Worm (Caenorhabditis elegans): ENCODE results near the gene pept-1.
A peak's percentile ranks its signal among the peaks of the same experiment; 100 is the strongest.

Gene pept-1

DNA sequence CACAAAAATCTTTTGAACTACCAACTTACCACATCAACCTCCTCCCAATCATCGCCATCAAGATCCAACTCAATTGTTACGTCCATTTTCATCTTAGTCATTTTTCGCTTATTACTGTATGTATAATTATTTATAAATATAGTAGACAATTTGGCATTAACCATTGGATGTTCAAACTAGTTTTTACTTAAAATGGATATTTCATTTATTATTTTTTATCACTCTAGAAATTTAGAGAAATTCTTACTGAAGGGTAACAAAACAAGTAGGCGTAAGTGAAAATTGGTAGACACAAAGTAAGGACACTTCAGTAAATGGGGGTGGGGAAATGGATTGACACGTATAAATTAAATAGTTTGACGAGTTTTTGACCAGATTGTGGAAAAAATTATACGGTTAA, 43.1 kb downstream of the pept-1 start, which contains the start of gene actl-1:
TSS of gene actl-1 (minus strand) at position 101 of the 400 bp plus-strand sequence.
- TF ChIP-seq nhr-21 (tag; optimal IDR thresholded peaks at IDR 0.05) (no peak), ztf-1 (GFP tag; conservative IDR thresholded peaks at IDR 0.05) (no peak), gmeb-1 (tag; optimal IDR thresholded peaks at IDR 0.05) (no peak), nhr-77 (tag; optimal IDR thresholded peaks at IDR 0.05) (no peak), unc-62 (GFP tag; optimal IDR thresholded peaks at IDR 0.05) (no peak), unc-39 (tag; optimal IDR thresholded peaks at IDR 0.05) (no peak), peb-1 (tag; optimal IDR thresholded peaks at IDR 0.05) (no peak), zag-1 (tag; optimal IDR thresholded peaks at IDR 0.05) (no peak), lin-11 (tag; optimal IDR thresholded peaks at IDR 0.05) (no peak), egl-27 (tag; optimal IDR thresholded peaks at IDR 0.05) (no peak), mab-5 (tag; optimal IDR thresholded peaks at IDR 0.05) (no peak), nhr-129 (tag; optimal IDR thresholded peaks at IDR 0.05) (no peak), sem-4 (tag; optimal IDR thresholded peaks at IDR 0.05) (no peak), R02D3.7 (tag; optimal IDR thresholded peaks at IDR 0.05) (no peak), lin-39 (tag; optimal IDR thresholded peaks at IDR 0.05) (no peak), ztf-11 (tag; optimal IDR thresholded peaks at IDR 0.05) (no peak), nhr-23 (tag; optimal IDR thresholded peaks at IDR 0.05) (no peak), ztf-4 (tag; optimal IDR thresholded peaks at IDR 0.05) (no peak)

DNA sequence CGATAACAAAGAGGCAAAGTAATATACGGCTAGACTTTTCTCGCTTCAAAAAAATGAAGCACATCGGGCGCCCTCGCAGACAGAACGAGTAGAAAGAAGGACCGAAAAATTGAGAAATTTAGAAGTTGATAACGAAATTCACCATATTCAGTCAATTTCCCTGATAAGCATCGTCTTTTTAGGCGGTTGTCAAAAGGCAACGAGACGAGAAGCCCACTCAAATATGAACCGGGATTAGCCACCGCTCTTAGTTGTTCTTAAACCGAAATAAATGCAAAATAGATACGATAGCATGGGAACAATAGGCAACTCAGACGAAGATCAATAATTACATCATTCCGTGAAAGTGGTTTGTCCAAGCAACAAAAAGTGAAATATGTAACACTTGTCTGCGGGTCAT, 46.5 kb downstream of the pept-1 start:
- TF ChIP-seq fos-1 (tag; optimal IDR thresholded peaks at IDR 0.05) (peak; percentile 20), snpc-4 (tag; optimal IDR thresholded peaks at IDR 0.05) (no peak)

DNA sequence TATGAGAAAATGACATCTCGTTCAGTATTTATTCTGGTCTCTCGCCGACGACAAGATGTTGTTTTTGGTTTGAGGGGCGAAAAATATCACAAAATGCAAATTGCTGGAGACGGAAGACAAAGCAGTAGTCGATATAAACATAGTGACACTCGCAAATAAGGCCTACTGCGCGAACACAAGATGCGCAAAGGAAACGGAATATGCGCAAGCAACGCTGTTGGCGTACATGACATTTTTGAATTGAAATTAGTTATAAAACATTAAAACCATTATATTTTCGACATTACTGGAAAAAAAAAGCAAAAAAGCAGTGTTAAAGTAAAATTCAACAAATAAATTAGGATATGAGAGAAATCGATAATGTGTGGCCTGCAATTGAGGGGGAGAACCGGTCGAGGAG, 48.3 kb downstream of the pept-1 start, which contains the start of gene cdf-1:
TSS of gene cdf-1 (minus strand) at position 136 of the 400 bp plus-strand sequence.
- TF ChIP-seq nhr-129 (tag; optimal IDR thresholded peaks at IDR 0.05) (peak; percentile 51), zag-1 (tag; optimal IDR thresholded peaks at IDR 0.05) (no peak), R02D3.7 (tag; optimal IDR thresholded peaks at IDR 0.05) (no peak), skn-1 (tag; optimal IDR thresholded peaks at IDR 0.05) (no peak), blmp-1 (tag; optimal IDR thresholded peaks at IDR 0.05; ENCODE audit: insufficient read depth) (no peak), lin-13 (GFP tag; optimal IDR thresholded peaks at IDR 0.05) (peak; percentile 27), C34F6.9 (tag; optimal IDR thresholded peaks at IDR 0.05) (no peak), unc-55 (GFP tag; optimal IDR thresholded peaks at IDR 0.05) (peak; percentile 41), Y55F3AM.14 (GFP tag; optimal IDR thresholded peaks at IDR 0.05) (no peak), elt-1 (tag; optimal IDR thresholded peaks at IDR 0.05) (no peak), nhr-6 (tag; optimal IDR thresholded peaks at IDR 0.05) (peak; percentile 5), lsy-2 (tag; optimal IDR thresholded peaks at IDR 0.05) (peak in 1 of 2 experiments; percentile 33), peb-1 (tag; optimal IDR thresholded peaks at IDR 0.05) (no peak), lin-39 (tag; optimal IDR thresholded peaks at IDR 0.05) (no peak)

DNA sequence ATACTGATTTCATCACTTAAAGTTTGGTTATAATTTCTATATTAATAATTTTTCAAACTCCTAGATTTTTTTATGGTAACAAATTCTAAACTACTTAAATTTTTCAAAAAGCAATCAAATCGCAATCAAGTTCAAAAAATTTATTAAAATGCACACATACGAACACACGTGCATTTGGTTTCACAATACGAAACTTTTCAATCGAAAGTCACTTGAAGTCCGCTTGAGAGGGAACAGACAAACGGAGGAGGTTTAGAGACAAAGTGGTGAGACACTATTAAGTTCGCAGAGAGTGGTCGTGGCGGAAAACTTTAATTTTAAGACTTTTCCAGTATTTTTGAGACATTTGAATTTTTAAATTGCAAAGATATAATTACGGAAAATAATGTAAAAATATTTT, 49.0 kb downstream of the pept-1 start, which contains the start of gene glr-8:
TSS of gene glr-8 (plus strand) at position 319 of the 400 bp plus-strand sequence.
- TF ChIP-seq sma-9 (GFP tag; optimal IDR thresholded peaks at IDR 0.05) (no peak), sma-9 (tag; optimal IDR thresholded peaks at IDR 0.05) (no peak)

DNA sequence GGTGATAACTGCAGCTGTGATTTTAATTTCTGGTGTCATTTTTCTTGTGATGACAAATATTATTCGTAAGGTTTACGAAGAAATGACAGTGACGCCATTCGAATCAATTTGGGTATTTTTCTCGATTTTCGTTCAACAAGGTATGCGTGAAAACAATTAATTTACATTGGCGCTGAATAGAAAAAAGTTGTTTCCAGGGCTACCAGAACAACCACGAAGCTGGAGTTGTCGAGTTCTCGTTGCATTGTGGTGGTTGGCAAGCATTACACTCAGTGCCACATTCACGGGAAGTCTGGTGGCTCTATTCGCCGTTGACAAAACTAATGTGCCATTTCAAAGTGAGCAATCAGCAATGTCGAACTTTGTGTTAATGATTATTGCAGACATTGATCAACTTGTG, 51.1 kb downstream of the pept-1 start:
- TF ChIP-seq mab-5 (tag; optimal IDR thresholded peaks at IDR 0.05) (no peak), nhr-21 (tag; optimal IDR thresholded peaks at IDR 0.05) (no peak), nhr-237 (tag; optimal IDR thresholded peaks at IDR 0.05) (no peak), F13H6.1 (tag; optimal IDR thresholded peaks at IDR 0.05) (no peak), sma-9 (GFP tag; optimal IDR thresholded peaks at IDR 0.05) (no peak), sma-9 (tag; optimal IDR thresholded peaks at IDR 0.05) (no peak), ZK546.5 (tag; optimal IDR thresholded peaks at IDR 0.05) (no peak), nhr-23 (tag; optimal IDR thresholded peaks at IDR 0.05) (no peak), ztf-1 (GFP tag; conservative IDR thresholded peaks at IDR 0.05) (no peak), nhr-10 (tag; optimal IDR thresholded peaks at IDR 0.05) (no peak), egl-27 (tag; optimal IDR thresholded peaks at IDR 0.05) (no peak), lin-11 (tag; optimal IDR thresholded peaks at IDR 0.05) (no peak), nhr-11 (tag; optimal IDR thresholded peaks at IDR 0.05) (no peak)
